Worm (Caenorhabditis elegans) whole organism, L2 larva: ENCODE data around the gene mltn-6.

Source experiments
- Y55F3AM.14 ChIP-seq: fragments of 200-800 bp; sonication (Bioruptor generic); optimal IDR thresholded peaks from 2 replicates; lab custom pipeline; 2018; ENCODE audit warnings: mild to moderate bottlenecking, missing genetic modification characterization, missing compliant biosample characterization
- ama-1 ChIP-seq: fragments of 150-350 bp; optimal IDR thresholded peaks from 2 replicates; lab custom pipeline; 2018; ENCODE audit warnings: inconsistent platforms
- dmd-4 ChIP-seq: sonication (generic microtip); optimal IDR thresholded peaks from 2 replicates; lab custom pipeline; 2017; ENCODE audit warnings: missing biosample characterization, missing genetic modification characterization
- egl-27 ChIP-seq: sonication (generic microtip); optimal IDR thresholded peaks from 3 replicates; lab custom pipeline; 2017; ENCODE audit warnings: missing biosample characterization, missing genetic modification reagents, missing genetic modification characterization
- fos-1 ChIP-seq: fragments of 150-350 bp; optimal IDR thresholded peaks from 2 replicates; lab custom pipeline; 2014; ENCODE audit warnings: missing biosample characterization, missing genetic modification characterization
- lin-13 ChIP-seq: fragments of 150-350 bp; optimal IDR thresholded peaks from 2 replicates; lab custom pipeline; 2014; ENCODE audit warnings: missing biosample characterization, missing genetic modification reagents, missing genetic modification characterization
- lin-39 ChIP-seq: fragments of 150-350 bp; optimal IDR thresholded peaks from 2 replicates; lab custom pipeline; 2014; ENCODE audit warnings: missing biosample characterization, missing genetic modification reagents, missing genetic modification characterization
- lsy-2 ChIP-seq, 2 experiments: fragments of 150-350 bp in 1 of 2; sonication (generic microtip) in 1 of 2; optimal IDR thresholded peaks; 2 replicates each; lab custom pipeline; 2014 to 2017; ENCODE audit warnings: missing biosample characterization in 2 of 2, missing genetic modification characterization in 2 of 2
- nhr-23 ChIP-seq: fragments of 150-350 bp; optimal IDR thresholded peaks from 2 replicates; lab custom pipeline; 2014; ENCODE audit warnings: missing biosample characterization, missing genetic modification reagents, missing genetic modification characterization
- peb-1 ChIP-seq: fragments of 150-350 bp; optimal IDR thresholded peaks from 2 replicates; lab custom pipeline; 2014; ENCODE audit warnings: missing biosample characterization, missing genetic modification characterization
- unc-39 ChIP-seq: fragments of 150-350 bp; optimal IDR thresholded peaks from 2 replicates; lab custom pipeline; 2014; ENCODE audit warnings: missing biosample characterization, missing genetic modification characterization
- unc-55 ChIP-seq: fragments of 150-350 bp; sonication (generic microtip); optimal IDR thresholded peaks from 3 replicates; lab custom pipeline; 2014; ENCODE audit warnings: missing biosample characterization, missing genetic modification reagents, missing genetic modification characterization

- TF ChIP-seq dmd-4 (tag; lab: Kevin White, UChicago): no peak
- no peak for TF ChIP-seq ama-1 (lab: Kevin White, UChicago)
- TF ChIP-seq lsy-2 (tag; optimal IDR thresholded peaks at IDR 0.05; lab: Kevin White, UChicago): no peak
- no peak for TF ChIP-seq Y55F3AM.14 (GFP tag; lab: Kevin White, UChicago)
- TF ChIP-seq egl-27 (tag; lab: Kevin White, UChicago): no peak
- no peak for TF ChIP-seq unc-39 (tag; lab: Kevin White, UChicago)
- TF ChIP-seq nhr-23: no peak
- TF ChIP-seq unc-55 (GFP tag; lab: Kevin White, UChicago): no peak
- TF ChIP-seq peb-1 (tag; lab: Kevin White, UChicago): no peak
- TF ChIP-seq lin-39 (tag; lab: Kevin White, UChicago): no peak
- no peak for TF ChIP-seq fos-1 (tag; lab: Kevin White, UChicago)
- no peak for TF ChIP-seq lin-13 (GFP tag; lab: Kevin White, UChicago)
Observed at ce11 chrV:320009-320408, 44.7 kb upstream of the mltn-6 start.
